Fruit fly (Drosophila melanogaster) whole organism, embryonic: ENCODE measurements around the gene Tg.

Experiments used
- Adf1 ChIP-seq: fragments of 200-800 bp; sonication (Bioruptor generic); IDR thresholded peaks from 2 replicates; pipeline ENCODE4 v1.3.6; 2022; ENCODE audit warnings: missing biosample characterization, missing genetic modification characterization
- CG1024 ChIP-seq: fragments of 200-800 bp; sonication (Bioruptor generic); IDR thresholded peaks from 2 replicates; pipeline ENCODE4 v1.3.6; 2022; ENCODE audit warnings: missing biosample characterization, missing genetic modification characterization
- CG10321 ChIP-seq: fragments of 200-800 bp; sonication (Bioruptor generic); IDR thresholded peaks from 2 replicates; pipeline ENCODE4 v1.3.6; 2022; ENCODE audit warnings: missing biosample characterization, missing genetic modification characterization
- CG10543 ChIP-seq: fragments of 200-800 bp; sonication (Bioruptor generic); optimal IDR thresholded peaks from 3 replicates; lab custom pipeline; 2017; ENCODE audit warnings: missing biosample characterization, mild to moderate bottlenecking, missing genetic modification characterization, moderate library complexity
- CG11093 ChIP-seq: fragments of 200-800 bp; sonication (Bioruptor generic); IDR thresholded peaks from 3 replicates; pipeline ENCODE4 v1.3.6; 2022; ENCODE audit warnings: missing biosample characterization, missing genetic modification characterization
- CG1233 ChIP-seq: fragments of 200-800 bp; sonication (Bioruptor generic); optimal IDR thresholded peaks from 4 replicates; lab custom pipeline; 2018; ENCODE audit warnings: missing biosample characterization, mild to moderate bottlenecking, missing genetic modification characterization
- CG12769 ChIP-seq: fragments of 200-800 bp; sonication (Bioruptor generic); optimal IDR thresholded peaks from 2 replicates; lab custom pipeline; 2019; ENCODE audit warnings: missing biosample characterization, mild to moderate bottlenecking, missing genetic modification characterization, moderate library complexity
- CG13894 ChIP-seq: fragments of 200-800 bp; sonication (Bioruptor generic); optimal IDR thresholded peaks from 3 replicates; lab custom pipeline; 2018; ENCODE audit warnings: missing biosample characterization, mild to moderate bottlenecking, missing genetic modification characterization, moderate library complexity
- CG17359 ChIP-seq: fragments of 200-800 bp; sonication (Bioruptor generic); optimal IDR thresholded peaks from 3 replicates; lab custom pipeline; 2018; ENCODE audit warnings: missing biosample characterization, mild to moderate bottlenecking, missing genetic modification characterization, moderate library complexity
- CG17802 ChIP-seq: fragments of 200-800 bp; sonication (Bioruptor generic); optimal IDR thresholded peaks from 2 replicates; lab custom pipeline; 2018; ENCODE audit warnings: missing biosample characterization, mild to moderate bottlenecking, missing genetic modification characterization, moderate library complexity
- CG18262 ChIP-seq: fragments of 200-800 bp; optimal IDR thresholded peaks from 3 replicates; lab custom pipeline; 2019; ENCODE audit warnings: missing biosample characterization, mild to moderate bottlenecking, missing genetic modification characterization, moderate library complexity
- CG31388 ChIP-seq: fragments of 200-800 bp; sonication (Bioruptor generic); optimal IDR thresholded peaks from 2 replicates; lab custom pipeline; 2016; ENCODE audit warnings: missing biosample characterization, missing genetic modification characterization
- CG32532 ChIP-seq: fragments of 200-800 bp; sonication (Bioruptor generic); IDR thresholded peaks from 2 replicates; pipeline ENCODE4 v1.3.6; 2022; ENCODE audit warnings: missing biosample characterization, missing genetic modification characterization
- CG3281 ChIP-seq: fragments of 200-800 bp; sonication (Bioruptor generic); optimal IDR thresholded peaks from 3 replicates; lab custom pipeline; 2017; ENCODE audit warnings: missing biosample characterization, mild to moderate bottlenecking, missing genetic modification characterization
- CG34376 ChIP-seq: fragments of 200-800 bp; sonication (Bioruptor generic); optimal IDR thresholded peaks from 2 replicates; lab custom pipeline; 2018; ENCODE audit warnings: missing biosample characterization, mild to moderate bottlenecking, missing genetic modification characterization
- CG6791 ChIP-seq: fragments of 200-800 bp; sonication (Bioruptor generic); IDR thresholded peaks from 3 replicates; pipeline ENCODE4 v1.3.6; 2022; ENCODE audit warnings: missing biosample characterization, missing genetic modification characterization; ENCODE audit not compliant: partially characterized antibody
- CG8089 ChIP-seq: fragments of 200-800 bp; sonication (Bioruptor generic); optimal IDR thresholded peaks from 3 replicates; lab custom pipeline; 2016; ENCODE audit warnings: missing biosample characterization, missing genetic modification characterization
- CG8924 ChIP-seq: fragments of 200-800 bp; optimal IDR thresholded peaks from 3 replicates; lab custom pipeline; 2019; ENCODE audit warnings: missing biosample characterization, mild to moderate bottlenecking, missing genetic modification characterization, moderate library complexity
- CoRest ChIP-seq: fragments of 200-800 bp; sonication (Bioruptor generic); optimal IDR thresholded peaks from 3 replicates; lab custom pipeline; 2018; ENCODE audit warnings: missing biosample characterization, mild to moderate bottlenecking, missing genetic modification characterization, moderate library complexity
- D ChIP-seq, 2 experiments: fragments of 200-800 bp in 1 of 2; fragments of >200 bp in 1 of 2; sonication (Bioruptor generic) in 1 of 2; optimal IDR thresholded peaks; 2 replicates in 1 of 2; 3 replicates in 1 of 2; lab custom pipeline; 2017; ENCODE audit warnings: mild to moderate bottlenecking in 1 of 2, missing biosample characterization in 1 of 2, missing genetic modification characterization in 1 of 2, missing genetic modification reagents in 1 of 2
- Drgx ChIP-seq: fragments of 200-800 bp; sonication (Bioruptor generic); IDR thresholded peaks from 2 replicates; pipeline ENCODE4 v1.3.6; 2022; ENCODE audit warnings: missing biosample characterization, missing genetic modification characterization
- Elba2 ChIP-seq: fragments of 200-800 bp; sonication (Bioruptor generic); optimal IDR thresholded peaks from 3 replicates; lab custom pipeline; 2016; ENCODE audit warnings: missing biosample characterization, missing genetic modification characterization
- Gsc ChIP-seq: fragments of 200-800 bp; sonication (Bioruptor generic); IDR thresholded peaks from 2 replicates; pipeline ENCODE4 v1.3.6; 2022; ENCODE audit warnings: missing biosample characterization, missing genetic modification characterization
- Hmr ChIP-seq: fragments of 200-800 bp; sonication (Bioruptor generic); optimal IDR thresholded peaks from 3 replicates; lab custom pipeline; 2017; ENCODE audit warnings: mild to moderate bottlenecking, missing biosample characterization, missing genetic modification reagents, missing genetic modification characterization
- Jarid2 ChIP-seq: fragments of 200-800 bp; sonication (Bioruptor generic); optimal IDR thresholded peaks from 3 replicates; lab custom pipeline; 2017; ENCODE audit warnings: mild to moderate bottlenecking, missing biosample characterization, missing genetic modification reagents, missing genetic modification characterization
- Med ChIP-seq: fragments of 200-800 bp; sonication (Bioruptor generic); peaks from one replicate; lab custom pipeline; 2016; ENCODE audit warnings: missing biosample characterization, missing genetic modification characterization, mild to moderate bottlenecking, inconsistent platforms, moderate library complexity
- Meics ChIP-seq: fragments of 200-800 bp; sonication (Bioruptor generic); optimal IDR thresholded peaks from 2 replicates; lab custom pipeline; 2017; ENCODE audit warnings: missing biosample characterization, mild to moderate bottlenecking, missing genetic modification characterization
- NFAT ChIP-seq: fragments of 200-800 bp; sonication (Bioruptor generic); IDR thresholded peaks from 2 replicates; pipeline ENCODE4 v1.3.6; 2022; ENCODE audit warnings: missing biosample characterization, missing genetic modification characterization
- Oaz ChIP-seq: fragments of 200-800 bp; sonication (Bioruptor generic); IDR thresholded peaks from 2 replicates; pipeline ENCODE4 v1.3.6; 2022; ENCODE audit warnings: missing biosample characterization, missing genetic modification characterization
- Sin3A ChIP-seq: fragments of >200 bp; optimal IDR thresholded peaks from 2 replicates; lab custom pipeline; 2018
- Stat92E ChIP-seq, 3 experiments: fragments of >200 bp in 2 of 3; fragments of 200-800 bp in 1 of 3; sonication (Bioruptor generic) in 1 of 3; optimal IDR thresholded peaks; 2 replicates each; lab custom pipeline; 2017 to 2019; ENCODE audit warnings: missing biosample characterization in 3 of 3, missing genetic modification characterization in 3 of 3, mild to moderate bottlenecking in 1 of 3, moderate library complexity in 1 of 3
- Trl ChIP-seq, 3 experiments: fragments of >200 bp in 2 of 3; fragments of 200-800 bp in 1 of 3; sonication (Bioruptor generic) in 1 of 3; optimal IDR thresholded peaks; 2 replicates in 1 of 3; 3 replicates in 2 of 3; lab custom pipeline; 2016 to 2017; ENCODE audit warnings: missing biosample characterization in 1 of 3, missing genetic modification characterization in 1 of 3
- al ChIP-seq: fragments of 200-800 bp; sonication (Bioruptor generic); IDR thresholded peaks from 2 replicates; pipeline ENCODE4 v1.3.6; 2022; ENCODE audit warnings: missing biosample characterization, missing genetic modification characterization
- ara ChIP-seq: fragments of 200-800 bp; sonication (Bioruptor generic); IDR thresholded peaks from 2 replicates; pipeline ENCODE4 v1.3.6; 2022; ENCODE audit warnings: missing biosample characterization, missing genetic modification characterization
- chn ChIP-seq: fragments of 200-800 bp; sonication (Bioruptor generic); optimal IDR thresholded peaks from 2 replicates; lab custom pipeline; 2016; ENCODE audit warnings: missing biosample characterization, missing genetic modification characterization
- crp ChIP-seq, 2 experiments: fragments of 200-800 bp; sonication (Bioruptor generic); optimal IDR thresholded peaks; 2 replicates in 1 of 2; 3 replicates in 1 of 2; lab custom pipeline; 2017; ENCODE audit warnings: missing biosample characterization in 2 of 2, missing genetic modification characterization in 2 of 2, mild to moderate bottlenecking in 1 of 2, moderate library complexity in 1 of 2
- eve ChIP-seq, 2 experiments: fragments of >200 bp; optimal IDR thresholded peaks; 2 replicates each; lab custom pipeline; 2017; ENCODE audit warnings: missing biosample characterization in 2 of 2, missing genetic modification characterization in 2 of 2
- fd102C ChIP-seq: fragments of 200-800 bp; sonication (Bioruptor generic); optimal IDR thresholded peaks from 2 replicates; lab custom pipeline; 2018; ENCODE audit warnings: missing biosample characterization, mild to moderate bottlenecking, missing genetic modification characterization, moderate library complexity
- ham ChIP-seq: fragments of 200-800 bp; sonication (Bioruptor generic); IDR thresholded peaks from 2 replicates; pipeline ENCODE4 v1.3.6; 2022; ENCODE audit warnings: missing biosample characterization, missing genetic modification characterization
- ken ChIP-seq: fragments of 200-800 bp; sonication (Bioruptor generic); IDR thresholded peaks from 3 replicates; pipeline ENCODE4 v1.3.6; 2022; ENCODE audit warnings: missing biosample characterization, missing genetic modification characterization
- lab ChIP-seq: fragments of 200-800 bp; sonication (Bioruptor generic); optimal IDR thresholded peaks from 3 replicates; lab custom pipeline; 2017; ENCODE audit warnings: missing biosample characterization, missing genetic modification characterization, mild to moderate bottlenecking, moderate library complexity, missing genetic modification reagents
- lbe ChIP-seq: fragments of 200-800 bp; sonication (Bioruptor generic); optimal IDR thresholded peaks from 2 replicates; lab custom pipeline; 2016; ENCODE audit warnings: missing biosample characterization, mild to moderate bottlenecking, missing genetic modification characterization
- nom ChIP-seq: fragments of 200-800 bp; sonication (Bioruptor generic); optimal IDR thresholded peaks from 2 replicates; lab custom pipeline; 2017; ENCODE audit warnings: missing biosample characterization, missing genetic modification characterization, mild to moderate bottlenecking, moderate library complexity, missing genetic modification reagents
- pho ChIP-seq: fragments of 200-800 bp; sonication (Bioruptor generic); optimal IDR thresholded peaks from 2 replicates; lab custom pipeline; 2016; ENCODE audit warnings: missing biosample characterization, missing genetic modification characterization
- pnt ChIP-seq: fragments of 200-800 bp; sonication (Bioruptor generic); optimal IDR thresholded peaks from 3 replicates; lab custom pipeline; 2016; ENCODE audit warnings: missing biosample characterization, missing genetic modification characterization
- prd ChIP-seq, 3 experiments: fragments of >200 bp in 2 of 3; fragments of 200-800 bp in 1 of 3; sonication (Bioruptor generic) in 1 of 3; optimal IDR thresholded peaks in 2 of 3; IDR thresholded peaks in 1 of 3; 2 replicates in 2 of 3; 3 replicates in 1 of 3; pipeline versions ENCODE4 v1.3.6 to Lab custom; 2017 to 2022; ENCODE audit warnings: missing biosample characterization in 1 of 3, missing genetic modification characterization in 1 of 3
- sima ChIP-seq: fragments of 200-800 bp; sonication (Bioruptor generic); optimal IDR thresholded peaks from 2 replicates; lab custom pipeline; 2016; ENCODE audit warnings: missing biosample characterization, missing genetic modification characterization
- tgo ChIP-seq: fragments of 200-800 bp; sonication (Bioruptor generic); IDR thresholded peaks from 3 replicates; pipeline ENCODE4 v1.3.6; 2022; ENCODE audit warnings: missing biosample characterization, missing genetic modification characterization

The Tg gene

DNA sequence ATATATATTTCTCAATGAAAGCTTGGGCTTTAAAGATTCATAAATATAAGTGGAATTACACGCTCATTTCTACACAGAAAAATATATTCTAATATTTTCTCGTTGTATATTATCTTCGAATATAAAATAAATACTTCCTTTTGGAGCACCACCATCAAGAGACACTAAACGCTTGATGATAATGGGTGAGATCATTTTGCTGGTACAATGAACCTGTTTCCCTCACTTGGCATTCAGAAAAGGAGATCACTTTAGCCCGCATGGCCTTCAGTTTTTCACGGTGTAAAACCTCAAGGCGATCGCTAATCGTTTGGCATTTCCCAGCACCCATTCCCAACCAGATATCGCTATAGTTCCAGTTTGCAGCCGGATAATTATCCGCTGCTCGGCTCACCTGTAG is 5.2 kb upstream of the Tg start (continued):
- TF ChIP-seq Drgx, result peak; percentile 48
- 0 out of 3 replicates have a peak, but pooled peaks have one; percentile 36 for TF ChIP-seq CG6791 (GFP tag; lab: Robert Waterston, UW)
- no peak for TF ChIP-seq CG1024 (GFP tag; lab: Robert Waterston, UW)
- no peak for TF ChIP-seq chn (GFP tag; lab: Kevin White, UChicago)
- no peak for TF ChIP-seq Hmr
- no peak for TF ChIP-seq Adf1 (GFP tag; lab: Robert Waterston, UW)
- TF ChIP-seq CoRest (tag; lab: Kevin White, UChicago), result no peak
- no peak for TF ChIP-seq CG11093 (GFP tag; lab: Robert Waterston, UW)
- peak; percentile 20 for TF ChIP-seq CG3281
- TF ChIP-seq Meics (GFP tag; lab: Kevin White, UChicago), result no peak
- no peak for TF ChIP-seq D (optimal IDR thresholded peaks at IDR 0.05; lab: Kevin White, UChicago)
- TF ChIP-seq D (GFP tag; optimal IDR thresholded peaks at IDR 0.05; lab: Kevin White, UChicago), result no peak
- TF ChIP-seq CG8089, result no peak
- peak; percentile 32; the same call in 1 of the 2 replicates for TF ChIP-seq CG32532 (GFP tag; lab: Robert Waterston, UW)
- TF ChIP-seq nom (GFP tag; lab: Kevin White, UChicago), result peak; percentile 67
- TF ChIP-seq prd (optimal IDR thresholded peaks at IDR 0.05; lab: Kevin White, UChicago), result no peak
- peak; percentile 26; the same call in 1 of the 3 replicates for TF ChIP-seq prd (GFP tag; IDR thresholded peaks at IDR 0.05; lab: Robert Waterston, UW)
- no peak for TF ChIP-seq eve (GFP tag; optimal IDR thresholded peaks at IDR 0.05; lab: Kevin White, UChicago)
- TF ChIP-seq CG17802, result no peak
- TF ChIP-seq al (GFP tag; lab: Robert Waterston, UW), result peak; percentile 11; the same call in 1 of the 2 replicates
- TF ChIP-seq lab, result peak; percentile 17
- no peak for TF ChIP-seq tgo (GFP tag; lab: Robert Waterston, UW)
- peak; percentile 15; the same call in 1 of the 2 replicates for TF ChIP-seq NFAT
- peak; percentile 39 for TF ChIP-seq lbe (GFP tag; lab: Kevin White, UChicago)

DNA sequence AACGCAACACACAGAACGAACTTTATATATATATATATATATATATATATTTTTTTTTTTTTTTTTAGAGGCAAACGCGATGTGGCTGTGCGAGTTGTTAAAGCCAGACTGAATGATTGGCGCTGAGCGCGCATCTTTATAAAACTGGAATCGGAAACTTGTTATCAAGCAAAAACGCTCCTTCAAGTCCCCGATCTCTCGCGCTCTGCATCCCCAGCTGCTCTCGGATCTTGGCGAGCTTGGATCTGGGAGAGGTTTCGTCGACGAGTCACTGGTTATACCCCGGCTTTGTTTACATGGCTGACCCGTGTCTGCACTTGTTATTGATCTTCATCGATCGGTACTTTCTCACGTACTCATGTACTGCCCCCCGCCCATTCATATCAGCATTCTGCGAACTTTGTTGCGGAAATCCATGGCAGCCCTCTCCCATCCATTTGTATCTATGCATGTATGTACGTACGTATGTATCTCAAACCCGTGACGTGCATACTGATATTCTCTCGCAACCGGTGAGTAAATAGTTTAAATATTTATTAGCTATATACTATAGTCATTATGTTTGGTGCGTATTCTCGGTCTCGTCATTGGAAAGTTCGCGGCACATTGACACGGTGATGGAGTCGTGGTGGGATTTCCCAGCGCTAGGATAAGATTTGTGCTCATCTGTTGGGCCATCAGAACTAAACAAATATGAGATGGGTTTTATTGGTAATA is 3.9 kb upstream of the Tg start, which contains the start of gene Spn28Dc:
Gene Spn28Dc, minus strand, starts transcription at position 51 of the 717 bp plus-strand sequence.
- no peak for TF ChIP-seq ham (GFP tag; lab: Robert Waterston, UW)
- TF ChIP-seq Med, result peak; percentile 80
- peak; percentile 28 for TF ChIP-seq CG13894 (tag; lab: Kevin White, UChicago)
- TF ChIP-seq Oaz, result no peak
- TF ChIP-seq Sin3A, result no peak
- TF ChIP-seq Elba2, result no peak
- TF ChIP-seq CG1233 (GFP tag; lab: Kevin White, UChicago), result no peak
- TF ChIP-seq ara (GFP tag; lab: Robert Waterston, UW), result no peak
- TF ChIP-seq pnt (GFP tag; lab: Kevin White, UChicago), result no peak
- TF ChIP-seq CG34376, result peak; percentile 63
- TF ChIP-seq CG10321 (GFP tag; lab: Robert Waterston, UW), result no peak
- TF ChIP-seq pho (GFP tag; lab: Kevin White, UChicago), result no peak
- peak; percentile 28 for TF ChIP-seq CG10543 (GFP tag; lab: Kevin White, UChicago)
- TF ChIP-seq CG12769 (tag; lab: Kevin White, UChicago), result peak; percentile 22
- peak; percentile 31 for TF ChIP-seq Jarid2
- TF ChIP-seq Trl (optimal IDR thresholded peaks at IDR 0.05; lab: Kevin White, UChicago), result peak in 1 of 2 experiments; percentile 48
- no peak for TF ChIP-seq Trl (GFP tag; optimal IDR thresholded peaks at IDR 0.05; lab: Kevin White, UChicago)
- no peak for TF ChIP-seq CG31388 (GFP tag; lab: Kevin White, UChicago)
- no peak for TF ChIP-seq CG8924 (tag; lab: Kevin White, UChicago)
- TF ChIP-seq CG18262 (tag; lab: Kevin White, UChicago), result no peak
- TF ChIP-seq ken, result no peak
- TF ChIP-seq sima (GFP tag; lab: Kevin White, UChicago), result no peak
- TF ChIP-seq crp (GFP tag; optimal IDR thresholded peaks at IDR 0.05; lab: Kevin White, UChicago), result no peak
- TF ChIP-seq Gsc (GFP tag; lab: Robert Waterston, UW), result no peak
- TF ChIP-seq fd102C (GFP tag; lab: Kevin White, UChicago), result no peak
- no peak for TF ChIP-seq Stat92E (GFP tag; optimal IDR thresholded peaks at IDR 0.05; lab: Kevin White, UChicago)
- TF ChIP-seq CG17359 (tag; lab: Kevin White, UChicago), result no peak
